Worm (Caenorhabditis elegans): ENCODE data around the gene Y54H5A.2.

ce11 chrIII:5119063-5119462 lies 30.3 kb downstream of the Y54H5A.2 start:
- TF ChIP-seq K09A11.1 (tag; optimal IDR thresholded peaks at IDR 0.05; ENCODE audit: insufficient read depth): no peak
- no peak for TF ChIP-seq ets-4 (tag; optimal IDR thresholded peaks at IDR 0.05)
- no peak for TF ChIP-seq elt-4 (tag; optimal IDR thresholded peaks at IDR 0.05)
- TF ChIP-seq fkh-6 (tag; optimal IDR thresholded peaks at IDR 0.05): no peak
- no peak for TF ChIP-seq ceh-30 (tag; optimal IDR thresholded peaks at IDR 0.05)
- TF ChIP-seq F13H6.1 (tag; optimal IDR thresholded peaks at IDR 0.05): no peak
- no peak for TF ChIP-seq pha-4 (tag; optimal IDR thresholded peaks at IDR 0.05)
- no peak for TF ChIP-seq lim-6 (tag; optimal IDR thresholded peaks at IDR 0.05)
- no peak for TF ChIP-seq fax-1 (tag; optimal IDR thresholded peaks at IDR 0.05)
- TF ChIP-seq nfya-1 (tag; optimal IDR thresholded peaks at IDR 0.05): no peak
- no peak for TF ChIP-seq sox-4 (tag; optimal IDR thresholded peaks at IDR 0.05)
- TF ChIP-seq ceh-14 (tag; optimal IDR thresholded peaks at IDR 0.05): no peak
- no peak for TF ChIP-seq K02D7.2 (tag; optimal IDR thresholded peaks at IDR 0.05)
- TF ChIP-seq nhr-11 (tag; optimal IDR thresholded peaks at IDR 0.05): no peak

Data from whole organism, late embryonic.